Fruit fly (Drosophila melanogaster): ENCODE data around the gene CG12795.

Gene CG12795

DNA sequence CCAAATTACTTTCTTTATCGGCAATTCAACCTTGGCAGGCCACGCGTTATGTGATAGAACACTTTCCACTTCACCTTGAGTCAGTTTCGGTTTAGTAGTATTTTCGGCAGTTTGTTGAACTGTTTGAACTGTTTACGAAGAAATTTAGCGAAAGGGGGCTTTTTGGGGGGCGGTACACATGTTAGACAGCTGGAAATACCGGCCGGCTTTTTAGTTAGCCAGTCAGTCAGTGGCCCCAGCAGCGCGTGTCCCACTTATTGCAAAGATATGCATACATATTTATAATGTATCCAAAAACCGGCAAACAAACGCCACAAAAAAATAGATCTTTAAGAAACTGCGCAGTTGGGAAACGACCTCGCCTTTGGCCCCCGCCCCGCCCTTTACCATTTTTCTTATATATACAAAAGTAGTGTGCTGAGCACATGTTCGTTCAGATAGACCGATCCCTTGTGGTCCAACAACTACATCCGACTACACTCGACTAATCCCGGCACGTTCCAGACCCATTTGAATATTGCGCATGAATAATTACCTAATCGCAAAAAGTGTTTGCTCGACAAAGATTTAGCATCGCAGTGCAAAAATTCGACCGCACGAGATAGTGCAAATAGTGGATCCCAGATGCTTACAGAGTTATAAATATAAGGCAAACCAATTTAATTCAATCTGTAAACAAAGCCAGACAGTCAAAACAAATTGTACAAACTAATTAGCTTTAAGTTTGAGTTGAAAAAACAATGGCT, 27.6 kb downstream of the CG12795 start:
- TF ChIP-seq CG11617 (GFP tag; optimal IDR thresholded peaks at IDR 0.05) (no peak), cic (GFP tag; optimal IDR thresholded peaks at IDR 0.05) (no peak), ovo (GFP tag; optimal IDR thresholded peaks at IDR 0.05) (no peak), Clk (GFP tag; optimal IDR thresholded peaks at IDR 0.05) (peak; percentile 8), pad (GFP tag; optimal IDR thresholded peaks at IDR 0.05) (no peak), Mnt (GFP tag; optimal IDR thresholded peaks at IDR 0.05) (peak; percentile 82), tj (GFP tag; optimal IDR thresholded peaks at IDR 0.05) (peak; percentile 94)

DNA sequence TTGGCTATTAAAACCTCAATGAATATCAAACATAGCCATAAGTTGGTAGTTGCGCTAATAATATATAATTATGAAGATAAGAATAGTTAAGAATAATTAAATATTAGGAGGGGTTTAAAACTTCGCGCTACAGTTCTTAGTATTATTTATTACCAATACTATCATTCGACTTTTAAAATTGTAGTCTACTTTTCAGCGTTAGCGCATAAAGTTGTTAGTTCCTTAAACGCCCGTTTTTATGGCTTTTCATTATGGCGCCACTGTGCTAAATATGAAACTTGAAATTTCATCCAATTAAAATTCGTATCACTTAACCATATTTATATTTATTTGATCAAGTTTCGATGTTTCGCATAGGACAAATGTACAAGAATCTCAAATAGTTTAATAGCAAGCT, 28.2 kb downstream of the CG12795 start:
- no peak for TF ChIP-seq CG1620 (GFP tag; optimal IDR thresholded peaks at IDR 0.05)
- TF ChIP-seq CG7045 (GFP tag; optimal IDR thresholded peaks at IDR 0.05), result no peak
- peak; percentile 31 for TF ChIP-seq kay (GFP tag; ENCODE audit: borderline replicate concordance)
- TF ChIP-seq CG12768 (GFP tag; optimal IDR thresholded peaks at IDR 0.05), result peak; percentile 10
- peak; percentile 38 for TF ChIP-seq tj (GFP tag; optimal IDR thresholded peaks at IDR 0.05)
- TF ChIP-seq bab1 (GFP tag; optimal IDR thresholded peaks at IDR 0.05), result no peak

DNA sequence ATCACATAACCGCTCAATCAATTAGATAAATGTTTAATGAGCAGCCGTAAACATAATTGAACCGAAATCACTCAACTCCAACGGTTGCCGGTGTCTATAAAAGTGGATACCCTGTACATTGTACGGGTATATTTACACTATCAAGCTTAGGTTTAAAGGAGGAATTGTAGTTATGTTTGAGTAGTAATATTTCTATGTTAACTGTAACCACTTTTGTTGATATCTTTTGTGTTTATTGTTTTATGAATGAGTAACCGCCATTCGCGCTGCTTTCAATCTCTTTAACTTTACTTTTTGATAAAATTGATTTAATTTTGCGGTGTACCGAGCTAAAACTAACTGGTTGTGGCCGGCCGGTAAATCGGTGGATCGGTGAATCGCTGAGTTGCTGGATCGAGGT, 29.8 kb downstream of the CG12795 start:
- TF ChIP-seq toe (GFP tag; optimal IDR thresholded peaks at IDR 0.05) (no peak), Mnt (GFP tag; optimal IDR thresholded peaks at IDR 0.05) (no peak), Clk (GFP tag; optimal IDR thresholded peaks at IDR 0.05) (no peak), Hr96 (GFP tag; optimal IDR thresholded peaks at IDR 0.05) (no peak), cnc (optimal IDR thresholded peaks at IDR 0.05) (no peak), CG1620 (GFP tag; optimal IDR thresholded peaks at IDR 0.05) (no peak), CG14711 (tag; optimal IDR thresholded peaks at IDR 0.05) (no peak), CG7045 (GFP tag; optimal IDR thresholded peaks at IDR 0.05) (no peak), ovo (GFP tag; optimal IDR thresholded peaks at IDR 0.05) (no peak), CG7101 (tag; optimal IDR thresholded peaks at IDR 0.05) (no peak), cic (GFP tag; optimal IDR thresholded peaks at IDR 0.05) (no peak), tj (GFP tag; optimal IDR thresholded peaks at IDR 0.05) (no peak), CG5204 (GFP tag; optimal IDR thresholded peaks at IDR 0.05) (no peak)

DNA sequence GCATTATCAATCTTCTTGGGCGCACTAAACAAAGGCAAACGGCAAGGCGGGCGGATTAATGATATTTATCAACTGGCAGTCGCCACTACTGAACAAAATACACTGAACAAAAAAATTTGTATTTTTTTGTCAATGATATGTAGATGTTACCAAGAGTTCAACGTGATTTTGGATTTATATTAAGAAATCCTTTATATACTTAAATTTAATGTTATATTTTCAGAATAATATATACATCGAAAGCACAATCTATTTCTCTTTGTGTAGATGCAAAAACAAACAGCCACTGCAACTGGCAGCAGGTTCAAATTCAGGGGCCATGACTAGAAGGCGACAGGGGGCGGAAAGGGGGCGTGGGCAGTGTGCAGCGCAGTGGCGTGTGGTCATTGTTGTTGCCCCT, 30.4 kb downstream of the CG12795 start:
- no peak for TF ChIP-seq CG33017 (tag; optimal IDR thresholded peaks at IDR 0.05)
- TF ChIP-seq cnc (optimal IDR thresholded peaks at IDR 0.05), result no peak
- TF ChIP-seq CG14711 (tag; optimal IDR thresholded peaks at IDR 0.05), result no peak
- no peak for TF ChIP-seq bab1 (GFP tag; optimal IDR thresholded peaks at IDR 0.05)
- peak; percentile 40 for TF ChIP-seq CG7045 (GFP tag; optimal IDR thresholded peaks at IDR 0.05)
- no peak for TF ChIP-seq tj (GFP tag; optimal IDR thresholded peaks at IDR 0.05)

DNA sequence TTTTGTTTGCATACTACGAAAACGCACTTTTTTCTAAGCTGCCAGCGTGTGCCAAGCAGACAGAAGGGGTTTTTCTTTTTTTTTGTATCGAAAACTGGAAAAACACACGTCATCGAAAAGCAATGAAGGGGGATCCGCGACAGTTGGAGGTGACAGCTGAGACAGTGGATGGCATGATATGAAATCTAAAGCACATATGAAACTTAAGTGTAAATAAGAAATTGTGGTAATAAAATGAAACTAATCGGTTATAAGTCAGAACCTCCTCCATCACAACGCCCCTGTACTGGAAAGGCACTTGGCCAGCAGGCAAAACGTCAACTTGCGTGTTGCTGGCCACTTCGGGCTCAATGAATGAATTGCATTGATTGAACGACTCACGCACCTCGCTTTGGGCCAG, 31.4 kb downstream of the CG12795 start:
- TF ChIP-seq cic (GFP tag; optimal IDR thresholded peaks at IDR 0.05) (no peak), Hr96 (GFP tag; optimal IDR thresholded peaks at IDR 0.05) (no peak)

dm6 chr2L:3484759-3485158, 32.5 kb downstream of the CG12795 start:
- TF ChIP-seq Mnt (GFP tag; optimal IDR thresholded peaks at IDR 0.05) (no peak), bab1 (GFP tag; optimal IDR thresholded peaks at IDR 0.05) (no peak), CG11617 (GFP tag; optimal IDR thresholded peaks at IDR 0.05) (no peak), cnc (optimal IDR thresholded peaks at IDR 0.05) (no peak), pad (GFP tag; optimal IDR thresholded peaks at IDR 0.05) (no peak), tj (GFP tag; optimal IDR thresholded peaks at IDR 0.05) (no peak), Hr96 (GFP tag; optimal IDR thresholded peaks at IDR 0.05) (no peak), CG5204 (GFP tag; optimal IDR thresholded peaks at IDR 0.05) (no peak), Crg-1 (GFP tag; optimal IDR thresholded peaks at IDR 0.05) (no peak)

dm6 chr2L:3485506-3485905, 33.2 kb downstream of the CG12795 start:
- TF ChIP-seq CG1620 (GFP tag; optimal IDR thresholded peaks at IDR 0.05), result no peak
- TF ChIP-seq toe (GFP tag; optimal IDR thresholded peaks at IDR 0.05), result no peak
- no peak for TF ChIP-seq CG14711 (tag; optimal IDR thresholded peaks at IDR 0.05)
- no peak for TF ChIP-seq CG12768 (GFP tag; optimal IDR thresholded peaks at IDR 0.05)
- no peak for TF ChIP-seq CG33017 (tag; optimal IDR thresholded peaks at IDR 0.05)

dm6 chr2L:3490971-3491370, 38.7 kb downstream of the CG12795 start, which contains the start of gene CG15414:
Gene CG15414, minus strand, starts transcription at chr2L:3491071.
- TF ChIP-seq CG5204 (GFP tag; optimal IDR thresholded peaks at IDR 0.05), result no peak
